Worm (Caenorhabditis elegans) whole organism, L4 larva: ENCODE data around the gene B0454.5.

Experiments used
- F44E2.7 ChIP-seq: fragments of 200-800 bp; sonication (Bioruptor generic); IDR thresholded peaks from 2 replicates; pipeline ENCODE4 v2.1.2; 2022; ENCODE audit warnings: missing genetic modification characterization, missing compliant biosample characterization
- F49E8.2 ChIP-seq: sonication (generic microtip); optimal IDR thresholded peaks from 2 replicates; lab custom pipeline; 2016; ENCODE audit warnings: missing compliant biosample characterization, mild to moderate bottlenecking, missing genetic modification characterization, borderline replicate concordance
- T20F7.1 ChIP-seq: fragments of 200-800 bp; sonication (Bioruptor generic); optimal IDR thresholded peaks from 2 replicates; lab custom pipeline; 2018; ENCODE audit warnings: mild to moderate bottlenecking, missing genetic modification characterization, missing compliant biosample characterization
- Y5F2A.4 ChIP-seq: fragments of 200-800 bp; sonication (Bioruptor generic); optimal IDR thresholded peaks from 2 replicates; lab custom pipeline; 2018; ENCODE audit warnings: mild to moderate bottlenecking, missing genetic modification characterization, missing compliant biosample characterization
- attf-4 ChIP-seq: sonication (generic microtip); optimal IDR thresholded peaks from 3 replicates; lab custom pipeline; 2017; ENCODE audit warnings: missing biosample characterization, missing genetic modification characterization
- ceh-32 ChIP-seq: sonication (generic microtip); optimal IDR thresholded peaks from 2 replicates; lab custom pipeline; 2016; ENCODE audit warnings: mild to moderate bottlenecking, missing genetic modification characterization, missing compliant biosample characterization; ENCODE audit not compliant: poor library complexity
- ceh-82 ChIP-seq: sonication (generic microtip); optimal IDR thresholded peaks from 2 replicates; lab custom pipeline; 2017; ENCODE audit warnings: missing biosample characterization, missing genetic modification characterization
- ces-1 ChIP-seq: fragments of 150-350 bp; sonication (generic microtip); optimal IDR thresholded peaks from 4 replicates; lab custom pipeline; 2014; ENCODE audit warnings: missing biosample characterization, missing genetic modification reagents, missing genetic modification characterization
- daf-16 ChIP-seq, 3 experiments: sonication (generic microtip); optimal IDR thresholded peaks; 2 replicates each; lab custom pipeline; 2016 to 2017; ENCODE audit warnings: missing genetic modification characterization in 3 of 3, missing genetic modification reagents in 3 of 3, mild to moderate bottlenecking in 2 of 3, missing compliant biosample characterization in 2 of 3, missing biosample characterization in 1 of 3, moderate library complexity in 1 of 3
- dmd-6 ChIP-seq: fragments of 200-800 bp; sonication (Bioruptor generic); IDR thresholded peaks from 2 replicates; pipeline ENCODE4 v1.3.6; 2022; ENCODE audit warnings: missing genetic modification reagents, missing genetic modification characterization, missing compliant biosample characterization
- dmd-8 ChIP-seq: fragments of 200-800 bp; sonication (Bioruptor generic); IDR thresholded peaks from 2 replicates; pipeline ENCODE4 v1.3.6; 2022; ENCODE audit warnings: missing genetic modification characterization, missing compliant biosample characterization
- egl-43 ChIP-seq: fragments of 200-800 bp; sonication (Bioruptor generic); IDR thresholded peaks from 2 replicates; pipeline ENCODE4 v1.3.6; 2022; ENCODE audit warnings: missing genetic modification reagents, missing genetic modification characterization, missing compliant biosample characterization
- hif-1 ChIP-seq, 2 experiments: sonication (generic microtip); optimal IDR thresholded peaks; 2 replicates each; lab custom pipeline; 2016 to 2017; ENCODE audit warnings: missing compliant biosample characterization in 2 of 2, missing genetic modification characterization in 2 of 2, missing genetic modification reagents in 2 of 2, missing genotype in 2 of 2, mild to moderate bottlenecking in 1 of 2
- hlh-11 ChIP-seq: fragments of 200-800 bp; sonication (Bioruptor generic); optimal IDR thresholded peaks from 2 replicates; lab custom pipeline; 2018; ENCODE audit warnings: mild to moderate bottlenecking, missing genetic modification characterization, missing compliant biosample characterization
- hlh-30 ChIP-seq: sonication (generic microtip); optimal IDR thresholded peaks from 2 replicates; lab custom pipeline; 2017; ENCODE audit warnings: antibody characterized with exemption, mild to moderate bottlenecking, missing genetic modification characterization, missing compliant biosample characterization; ENCODE audit not compliant: insufficient read depth
- hmg-1.1 ChIP-seq: fragments of 200-800 bp; sonication (Bioruptor generic); IDR thresholded peaks from 2 replicates; pipeline ENCODE4 v1.3.6; 2022; ENCODE audit warnings: missing genetic modification reagents, missing genetic modification characterization, missing compliant biosample characterization
- lin-1 ChIP-seq: fragments of 200-800 bp; sonication (Bioruptor generic); IDR thresholded peaks from 2 replicates; pipeline ENCODE4 v1.3.6; 2022; ENCODE audit warnings: missing genetic modification reagents, missing genetic modification characterization, missing compliant biosample characterization
- lin-13 ChIP-seq: fragments of 150-350 bp; optimal IDR thresholded peaks from 2 replicates; lab custom pipeline; 2014; ENCODE audit warnings: missing biosample characterization, missing genetic modification reagents, missing genetic modification characterization
- lin-29 ChIP-seq: fragments of 200-800 bp; sonication (Bioruptor generic); IDR thresholded peaks from 2 replicates; pipeline ENCODE4 v1.3.6; 2022; ENCODE audit warnings: missing genetic modification reagents, missing genetic modification characterization, missing compliant biosample characterization
- lin-38 ChIP-seq: fragments of 200-800 bp; sonication (Bioruptor generic); IDR thresholded peaks from 2 replicates; pipeline ENCODE4 v1.3.6; 2022; ENCODE audit warnings: missing genetic modification reagents, missing genetic modification characterization, missing compliant biosample characterization
- lsy-2 ChIP-seq, 2 experiments: fragments of 150-350 bp in 1 of 2; sonication (generic microtip) in 1 of 2; optimal IDR thresholded peaks; 2 replicates each; lab custom pipeline; 2014 to 2017; ENCODE audit warnings: missing biosample characterization in 2 of 2, missing genetic modification characterization in 2 of 2
- madf-9 ChIP-seq: fragments of 200-800 bp; sonication (Bioruptor generic); conservative IDR thresholded peaks from 2 replicates; pipeline ENCODE4 v1.3.6; 2022; ENCODE audit warnings: missing genetic modification reagents, missing genetic modification characterization, missing compliant biosample characterization
- mdl-1 ChIP-seq, 2 experiments: fragments of 150-350 bp in 1 of 2; sonication (generic microtip) in 1 of 2; optimal IDR thresholded peaks; 2 replicates each; lab custom pipeline; 2014 to 2017; ENCODE audit warnings: missing biosample characterization in 2 of 2, missing genetic modification characterization in 2 of 2
- mep-1 ChIP-seq: fragments of 150-350 bp; sonication (generic microtip); optimal IDR thresholded peaks from 3 replicates; lab custom pipeline; 2014; ENCODE audit warnings: missing biosample characterization, missing genetic modification characterization
- mes-2 ChIP-seq: sonication (generic microtip); optimal IDR thresholded peaks from 2 replicates; lab custom pipeline; 2016; ENCODE audit warnings: missing genotype, mild to moderate bottlenecking, missing genetic modification characterization, missing compliant biosample characterization; ENCODE audit not compliant: poor library complexity, severe bottlenecking
- mxl-3 ChIP-seq: fragments of 200-800 bp; sonication (Bioruptor generic); optimal IDR thresholded peaks from 2 replicates; lab custom pipeline; 2018; ENCODE audit warnings: mild to moderate bottlenecking, missing genetic modification characterization, missing compliant biosample characterization
- nhr-28 ChIP-seq: fragments of 150-350 bp; optimal IDR thresholded peaks from 2 replicates; lab custom pipeline; 2014; ENCODE audit warnings: missing biosample characterization, missing genetic modification characterization
- rbr-2 ChIP-seq: sonication (generic microtip); optimal IDR thresholded peaks from 2 replicates; lab custom pipeline; 2016; ENCODE audit warnings: missing genotype, missing genetic modification characterization, missing compliant biosample characterization
- saeg-2 ChIP-seq: fragments of 200-800 bp; sonication (Bioruptor generic); IDR thresholded peaks from 2 replicates; pipeline ENCODE4 v1.3.6; 2022; ENCODE audit warnings: missing genetic modification reagents, missing genetic modification characterization, missing compliant biosample characterization
- set-16 ChIP-seq: fragments of 200-800 bp; sonication (Bioruptor generic); IDR thresholded peaks from 2 replicates; pipeline ENCODE4 v1.3.6; 2022; ENCODE audit warnings: missing genetic modification reagents, missing genetic modification characterization, missing compliant biosample characterization
- spr-1 ChIP-seq: sonication (generic microtip); optimal IDR thresholded peaks from 2 replicates; lab custom pipeline; 2016; ENCODE audit warnings: mild to moderate bottlenecking, missing genetic modification characterization, missing compliant biosample characterization
- spr-3 ChIP-seq: fragments of 200-800 bp; sonication (Bioruptor generic); optimal IDR thresholded peaks from 2 replicates; lab custom pipeline; 2018; ENCODE audit warnings: mild to moderate bottlenecking, missing genetic modification characterization, missing compliant biosample characterization
- tag-97 ChIP-seq: fragments of 200-800 bp; sonication (Bioruptor generic); IDR thresholded peaks from 2 replicates; pipeline ENCODE4 v1.3.6; 2022; ENCODE audit warnings: missing genetic modification characterization, missing compliant biosample characterization
- tra-1 ChIP-seq: fragments of 200-800 bp; sonication (Bioruptor generic); IDR thresholded peaks from 2 replicates; pipeline ENCODE4 v1.3.6; 2022; ENCODE audit warnings: missing genetic modification reagents, missing genetic modification characterization, missing compliant biosample characterization
- vab-7 ChIP-seq: fragments of 200-800 bp; sonication (Bioruptor generic); IDR thresholded peaks from 2 replicates; pipeline ENCODE4 v1.3.6; 2022; ENCODE audit warnings: missing genetic modification reagents, missing genetic modification characterization, missing compliant biosample characterization
- zfp-2 ChIP-seq: sonication (generic microtip); optimal IDR thresholded peaks from 2 replicates; lab custom pipeline; 2016; ENCODE audit warnings: mild to moderate bottlenecking, missing genetic modification characterization, missing compliant biosample characterization
- zip-11 ChIP-seq: fragments of 200-800 bp; sonication (Bioruptor generic); IDR thresholded peaks from 2 replicates; pipeline ENCODE4 v1.3.6; 2022; ENCODE audit warnings: missing genetic modification characterization, missing compliant biosample characterization

Gene B0454.5

ce11 chrII:3055531-3055930, 16.9 kb downstream of the B0454.5 start:
- TF ChIP-seq daf-16 (GFP tag; optimal IDR thresholded peaks at IDR 0.05; lab: Kevin White, UChicago), result no peak
- no peak for TF ChIP-seq daf-16 (tag; optimal IDR thresholded peaks at IDR 0.05; lab: Kevin White, UChicago)
- peak; percentile 46 for TF ChIP-seq lin-13 (GFP tag; lab: Kevin White, UChicago)
- TF ChIP-seq tra-1 (GFP tag; lab: Robert Waterston, UW), result no peak
- TF ChIP-seq dmd-8 (GFP tag; lab: Robert Waterston, UW), result no peak
- TF ChIP-seq Y5F2A.4 (GFP tag; lab: Kevin White, UChicago), result no peak
- TF ChIP-seq mes-2 (tag; lab: Kevin White, UChicago), result peak; percentile 16
- TF ChIP-seq set-16 (GFP tag; lab: Robert Waterston, UW), result peak; percentile 94
- no peak for TF ChIP-seq saeg-2 (GFP tag; lab: Robert Waterston, UW)
- TF ChIP-seq attf-4 (tag; lab: Kevin White, UChicago), result no peak
- peak; percentile 75 for TF ChIP-seq hmg-1.1 (GFP tag; lab: Robert Waterston, UW)
- no peak for TF ChIP-seq zip-11 (GFP tag; lab: Robert Waterston, UW)
- TF ChIP-seq vab-7 (GFP tag; lab: Robert Waterston, UW), result no peak
- TF ChIP-seq ceh-82 (tag; lab: Kevin White, UChicago), result no peak
- TF ChIP-seq spr-3 (GFP tag; lab: Kevin White, UChicago), result no peak
- peak; percentile 33 for TF ChIP-seq mxl-3 (GFP tag; lab: Kevin White, UChicago)
- TF ChIP-seq madf-9 (GFP tag; lab: Robert Waterston, UW), result 0 out of 2 replicates have a peak, but pooled peaks have one; percentile 19
- peak; percentile 50; the same call in 1 of the 2 replicates for TF ChIP-seq egl-43 (GFP tag; lab: Robert Waterston, UW)
- peak; percentile 49 for TF ChIP-seq rbr-2 (tag; lab: Kevin White, UChicago)
- peak; percentile 14 for TF ChIP-seq spr-1
- TF ChIP-seq mep-1 (tag; lab: Kevin White, UChicago), result no peak
- no peak for TF ChIP-seq F44E2.7 (GFP tag; lab: Robert Waterston, UW)
- peak in 1 of 2 experiments; percentile 51 for TF ChIP-seq mdl-1 (tag; optimal IDR thresholded peaks at IDR 0.05; lab: Kevin White, UChicago)
- no peak for TF ChIP-seq zfp-2 (tag; lab: Kevin White, UChicago)
- no peak for TF ChIP-seq tag-97 (GFP tag; lab: Robert Waterston, UW)
- no peak for TF ChIP-seq ces-1
- peak; percentile 74 for TF ChIP-seq hlh-30 (tag; lab: Kevin White, UChicago)
- TF ChIP-seq hlh-11 (tag; lab: Kevin White, UChicago), result peak; percentile 31
- TF ChIP-seq lsy-2 (tag; optimal IDR thresholded peaks at IDR 0.05; lab: Kevin White, UChicago), result no peak
- TF ChIP-seq lin-1, result no peak
- TF ChIP-seq T20F7.1 (GFP tag; lab: Kevin White, UChicago), result no peak
- TF ChIP-seq hif-1 (tag; optimal IDR thresholded peaks at IDR 0.05; lab: Kevin White, UChicago), result peak in 1 of 2 experiments; percentile 5
- TF ChIP-seq nhr-28 (tag; lab: Kevin White, UChicago), result peak; percentile 5
- peak; percentile 12; the same call in 1 of the 2 replicates for TF ChIP-seq dmd-6

ce11 chrII:3056266-3056872, 17.7 kb downstream of the B0454.5 start, which contains the start of gene lin-8:
Gene lin-8, plus strand, starts transcription at chrII:3056822.
- peak; percentile 59 for TF ChIP-seq F49E8.2 (tag; lab: Kevin White, UChicago)
- TF ChIP-seq ceh-32 (tag; lab: Kevin White, UChicago), result no peak
- no peak for TF ChIP-seq lin-38 (GFP tag; lab: Robert Waterston, UW)
- TF ChIP-seq lin-29 (GFP tag; lab: Robert Waterston, UW), result no peak
